Fruit fly (Drosophila melanogaster) whole organism: ENCODE measurements around the gene CG34309.

ENCODE experiments used
- CG8478 ChIP-seq: fragments of >200 bp; optimal IDR thresholded peaks from 2 replicates; lab custom pipeline; 2018; ENCODE audit warnings: inconsistent platforms
- EcR ChIP-seq, 2 experiments: fragments of >200 bp; optimal IDR thresholded peaks; 2 replicates each; lab custom pipeline; 2017; ENCODE audit warnings: missing biosample characterization in 2 of 2, missing genetic modification characterization in 2 of 2, missing genetic modification reagents in 2 of 2
- psq ChIP-seq: fragments of >200 bp; optimal IDR thresholded peaks from 2 replicates; lab custom pipeline; 2017
- usp ChIP-seq: fragments of >200 bp; optimal IDR thresholded peaks from 2 replicates; lab custom pipeline; 2017; ENCODE audit warnings: missing biosample characterization, missing genetic modification characterization, mixed read lengths

- no peak for TF ChIP-seq psq (lab: Kevin White, UChicago)
- TF ChIP-seq EcR (GFP tag; optimal IDR thresholded peaks at IDR 0.05; lab: Kevin White, UChicago), result no peak
- TF ChIP-seq usp (GFP tag; lab: Kevin White, UChicago), result no peak
- TF ChIP-seq CG8478, result no peak
These were observed 5.6 kb upstream of the CG34309 start, which contains the start of gene Elp6 for dm6 chr3R:13366561-13367518.
